Worm (Caenorhabditis elegans) whole organism, L4/young adult: ENCODE data around the gene igeg-2.

Experiments
- W03F9.2 ChIP-seq: fragments of 150-350 bp; optimal IDR thresholded peaks from 2 replicates; lab custom pipeline; 2014; ENCODE audit warnings: missing biosample characterization, missing genetic modification characterization
- him-1 ChIP-seq: sonication (generic microtip); optimal IDR thresholded peaks from 2 replicates; lab custom pipeline; 2016; ENCODE audit warnings: missing genotype, missing genetic modification reagents, missing genetic modification characterization, missing compliant biosample characterization

DNA sequence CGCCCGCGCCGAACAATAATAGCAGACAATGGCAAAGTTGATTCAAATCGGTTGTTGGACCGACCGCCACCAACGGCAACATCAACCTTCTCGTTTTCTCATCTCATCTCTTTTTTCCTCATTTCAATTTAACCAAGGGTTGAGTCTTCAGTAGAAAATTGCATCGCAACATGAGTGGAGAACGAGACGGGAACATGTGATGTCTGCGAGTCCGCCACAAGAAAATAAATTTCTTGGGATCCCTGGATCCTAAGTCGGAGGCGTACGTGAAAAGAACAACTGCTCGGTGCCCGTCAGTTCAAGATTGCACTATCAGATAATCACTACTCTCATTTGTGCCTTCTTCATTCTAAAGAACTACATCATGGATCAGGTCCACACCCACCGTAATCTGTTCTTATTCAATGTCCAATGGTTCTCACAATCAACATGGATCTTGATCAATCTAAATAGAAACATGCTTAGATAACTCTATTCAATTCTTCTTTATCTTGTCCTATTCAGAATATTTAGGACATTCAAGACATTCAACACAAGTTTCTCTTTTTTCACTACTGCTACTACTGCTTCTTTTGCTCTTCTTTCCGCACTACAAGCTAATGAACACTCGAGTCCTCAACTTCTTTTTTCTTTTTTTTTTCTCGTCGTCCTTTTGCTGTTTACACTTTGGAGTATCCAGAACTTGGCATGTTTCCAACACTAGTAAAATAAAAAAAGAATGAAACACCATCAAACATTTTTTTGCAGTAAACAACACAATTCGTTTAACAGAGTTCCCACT is 28.4 kb upstream of the igeg-2 start:
- TF ChIP-seq him-1 (tag; lab: Kevin White, UChicago) (no peak), W03F9.2 (tag; lab: Kevin White, UChicago) (no peak)
